Worm (Caenorhabditis elegans): ENCODE measurements around the gene dli-1.
A peak's percentile ranks its signal among the peaks of the same experiment; 100 is the strongest.

Gene dli-1

ce11 chrIV:13125999-13126398, 27.4 kb upstream of the dli-1 start:
- TF ChIP-seq pag-3 (tag; optimal IDR thresholded peaks at IDR 0.05; ENCODE audit: borderline replicate concordance, insufficient read depth) (peak; percentile 48), lin-14 (GFP tag; optimal IDR thresholded peaks at IDR 0.05) (peak; percentile 66), aly-2 (tag; optimal IDR thresholded peaks at IDR 0.05) (no peak), hlh-17 (GFP tag; optimal IDR thresholded peaks at IDR 0.05; ENCODE audit: borderline replicate concordance) (no peak), zag-1 (tag; optimal IDR thresholded peaks at IDR 0.05) (no peak), lin-35 (GFP tag; optimal IDR thresholded peaks at IDR 0.05) (no peak), tbx-2 (tag; optimal IDR thresholded peaks at IDR 0.05) (no peak), mep-1 (tag; optimal IDR thresholded peaks at IDR 0.05) (no peak), nhr-47 (tag; optimal IDR thresholded peaks at IDR 0.05) (no peak), xbp-1 (tag; optimal IDR thresholded peaks at IDR 0.05) (no peak), ztf-11 (tag; optimal IDR thresholded peaks at IDR 0.05) (no peak), lin-15B (tag; optimal IDR thresholded peaks at IDR 0.05) (no peak), elt-2 (tag; optimal IDR thresholded peaks at IDR 0.05) (no peak), skn-1 (tag; optimal IDR thresholded peaks at IDR 0.05) (no peak), nhr-71 (tag; optimal IDR thresholded peaks at IDR 0.05) (no peak), nhr-90 (tag; optimal IDR thresholded peaks at IDR 0.05; ENCODE audit: poor library complexity) (no peak)

- no peak for TF ChIP-seq sup-37 (GFP tag; optimal IDR thresholded peaks at IDR 0.05)
- no peak for TF ChIP-seq ztf-4 (tag; optimal IDR thresholded peaks at IDR 0.05)
- no peak for TF ChIP-seq unc-30 (tag; optimal IDR thresholded peaks at IDR 0.05)
- no peak for TF ChIP-seq C34B4.2 (tag; optimal IDR thresholded peaks at IDR 0.05)
- no peak for TF ChIP-seq efl-3 (GFP tag; optimal IDR thresholded peaks at IDR 0.05)
- no peak for TF ChIP-seq lin-39 (tag; optimal IDR thresholded peaks at IDR 0.05)
- no peak for TF ChIP-seq lin-35 (GFP tag; optimal IDR thresholded peaks at IDR 0.05)
- TF ChIP-seq nhr-71 (tag; optimal IDR thresholded peaks at IDR 0.05) = no peak
- TF ChIP-seq mab-9 (GFP tag; IDR thresholded peaks at IDR 0.05) = no peak
- TF ChIP-seq isw-1 (GFP tag; IDR thresholded peaks at IDR 0.05) = no peak
These were observed 22.8 kb upstream of the dli-1 start for ce11 chrIV:13121396-13121795.

ce11 chrIV:13118794-13119193, 20.2 kb upstream of the dli-1 start, which contains the start of gene unc-30:
TSS of gene unc-30 (plus strand) at chrIV:13118977.
- TF ChIP-seq C16A3.4 (tag; optimal IDR thresholded peaks at IDR 0.05) = no peak
- TF ChIP-seq lsy-2 (tag; optimal IDR thresholded peaks at IDR 0.05) = peak in 1 of 2 experiments; percentile 8
- peak; percentile 27 for TF ChIP-seq lin-14 (GFP tag; optimal IDR thresholded peaks at IDR 0.05)
- no peak for TF ChIP-seq irx-1 (tag; optimal IDR thresholded peaks at IDR 0.05)
- TF ChIP-seq mab-9 (GFP tag; IDR thresholded peaks at IDR 0.05) = 0 out of 2 replicates have a peak, but pooled peaks have one; percentile 26

- TF ChIP-seq irx-1 (tag; optimal IDR thresholded peaks at IDR 0.05) (no peak), blmp-1 (tag; optimal IDR thresholded peaks at IDR 0.05) (peak; percentile 87)
These were observed 18.1 kb upstream of the dli-1 start for ce11 chrIV:13116679-13117078.

ce11 chrIV:13112982-13113381, 14.4 kb upstream of the dli-1 start, which contains the start of gene best-2:
TSS of gene best-2 (minus strand) at chrIV:13113082.
- no peak for TF ChIP-seq aly-2 (tag; optimal IDR thresholded peaks at IDR 0.05)
- TF ChIP-seq snpc-4 (tag; optimal IDR thresholded peaks at IDR 0.05) = no peak
- no peak for TF ChIP-seq tbx-2 (tag; optimal IDR thresholded peaks at IDR 0.05)
- no peak for TF ChIP-seq lin-13 (GFP tag; optimal IDR thresholded peaks at IDR 0.05)
- TF ChIP-seq lsy-2 (tag; optimal IDR thresholded peaks at IDR 0.05) = no peak
- no peak for TF ChIP-seq Y116A8C.19 (tag; optimal IDR thresholded peaks at IDR 0.05; ENCODE audit: borderline replicate concordance)
- TF ChIP-seq nhr-76 (tag; optimal IDR thresholded peaks at IDR 0.05) = no peak
- no peak for TF ChIP-seq lin-15B (tag; optimal IDR thresholded peaks at IDR 0.05)
- no peak for TF ChIP-seq grh-1 (GFP tag; IDR thresholded peaks at IDR 0.05)
- TF ChIP-seq nhr-19 (GFP tag; conservative IDR thresholded peaks at IDR 0.05) = no peak
- TF ChIP-seq nhr-71 (tag; optimal IDR thresholded peaks at IDR 0.05) = no peak
- TF ChIP-seq ztf-11 (tag; optimal IDR thresholded peaks at IDR 0.05) = no peak
- TF ChIP-seq blmp-1 (tag; optimal IDR thresholded peaks at IDR 0.05) = no peak
- no peak for TF ChIP-seq dsc-1 (tag; optimal IDR thresholded peaks at IDR 0.05)
- no peak for TF ChIP-seq ama-1 (optimal IDR thresholded peaks at IDR 0.05)
- TF ChIP-seq pag-3 (tag; optimal IDR thresholded peaks at IDR 0.05; ENCODE audit: borderline replicate concordance, insufficient read depth) = no peak
- TF ChIP-seq swsn-7 (tag; optimal IDR thresholded peaks at IDR 0.05) = no peak

Measured in whole organism, L1 larva.